Worm (Caenorhabditis elegans) whole organism, L3 larva: ENCODE results near the gene F16B12.7.

Experiments used
- nhr-11 ChIP-seq: fragments of 150-350 bp; optimal IDR thresholded peaks from 2 replicates; lab custom pipeline; 2014; ENCODE audit warnings: missing biosample characterization, missing genetic modification characterization
- nhr-77 ChIP-seq: fragments of 150-350 bp; optimal IDR thresholded peaks from 2 replicates; lab custom pipeline; 2014; ENCODE audit warnings: missing biosample characterization, missing genetic modification characterization
- snpc-4 ChIP-seq: fragments of 150-350 bp; optimal IDR thresholded peaks from 2 replicates; lab custom pipeline; 2014; ENCODE audit warnings: missing biosample characterization, missing genetic modification characterization
- tbx-2 ChIP-seq: sonication (generic microtip); optimal IDR thresholded peaks from 2 replicates; lab custom pipeline; 2016; ENCODE audit warnings: mild to moderate bottlenecking, missing genetic modification characterization, missing compliant biosample characterization
- unc-62 ChIP-seq: fragments of 150-350 bp; sonication (generic microtip); optimal IDR thresholded peaks from 4 replicates; lab custom pipeline; 2014; ENCODE audit warnings: missing biosample characterization, missing genetic modification reagents, missing genetic modification characterization

DNA sequence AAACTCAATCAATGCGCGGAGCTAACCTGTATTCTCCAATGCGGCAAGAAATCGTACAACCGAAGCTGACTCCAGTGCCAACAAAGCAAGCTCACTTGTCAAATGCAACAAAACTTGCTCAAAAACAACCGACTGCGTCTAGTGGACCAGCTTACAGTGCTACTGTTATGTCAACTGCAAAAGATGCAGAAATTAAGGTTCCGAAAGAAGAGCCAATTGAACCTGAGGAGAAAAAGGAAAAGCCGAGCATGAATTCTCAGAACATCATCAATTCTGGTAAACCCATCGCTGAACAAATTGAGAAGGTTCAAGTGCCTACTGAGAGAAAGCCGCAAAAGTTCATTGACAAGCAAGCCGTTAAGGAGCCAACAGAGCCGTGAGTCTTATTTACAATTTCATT lies 23.1 kb downstream of the F16B12.7 start:
- no peak for TF ChIP-seq tbx-2 (tag; lab: Kevin White, UChicago)
- no peak for TF ChIP-seq snpc-4 (tag; lab: Kevin White, UChicago)
- TF ChIP-seq nhr-11 (tag; lab: Kevin White, UChicago) = no peak
- no peak for TF ChIP-seq nhr-77 (tag; lab: Kevin White, UChicago)
- no peak for TF ChIP-seq unc-62 (GFP tag; lab: Kevin White, UChicago)
